Worm (Caenorhabditis elegans) whole organism, dauer: Measurements from ENCODE around the gene col-145.

ENCODE experiments used
- unc-62 ChIP-seq: sonication (generic microtip); optimal IDR thresholded peaks from 2 replicates; lab custom pipeline; 2017; ENCODE audit warnings: missing biosample characterization, missing genetic modification reagents, missing genetic modification characterization

The col-145 gene

DNA sequence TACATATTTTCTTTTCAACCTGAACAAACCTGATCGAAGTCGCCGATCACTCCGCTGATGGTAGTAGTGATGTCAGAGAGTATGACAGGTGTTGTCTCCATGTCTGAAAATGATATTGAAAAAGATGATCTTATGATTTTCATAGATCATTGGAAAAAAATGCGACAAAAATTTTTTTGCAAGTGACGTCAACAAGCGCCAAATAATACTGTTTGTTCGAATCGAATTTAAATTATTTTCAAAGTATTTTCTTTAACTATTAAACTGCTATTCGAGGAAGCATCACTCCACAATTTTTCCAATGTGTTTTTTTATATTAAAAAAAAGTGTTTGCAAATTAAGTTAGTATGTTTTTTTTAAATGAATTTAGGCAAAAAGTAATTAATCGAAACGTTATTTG, 25.2 kb downstream of the col-145 start, which contains the start of gene pitr-2:
TSS of gene pitr-2 (minus strand) at position 101 of the 400 bp plus-strand sequence.
- no peak for TF ChIP-seq unc-62 (GFP tag; lab: Kevin White, UChicago)

ce11 chrV:9133950-9134349, 28.9 kb downstream of the col-145 start, which contains the start of gene B0222.1:
Gene B0222.1 (plus strand): TSS chrV:9134255.
- TF ChIP-seq unc-62 (GFP tag; lab: Kevin White, UChicago) = no peak

ce11 chrV:9132043-9132442, 30.8 kb downstream of the col-145 start, which contains the start of gene F21C10.1:
Gene F21C10.1 (plus strand): TSS chrV:9132343.
- no peak for TF ChIP-seq unc-62 (GFP tag; lab: Kevin White, UChicago)

- no peak for TF ChIP-seq unc-62 (GFP tag; lab: Kevin White, UChicago)
These were observed 32.0 kb downstream of the col-145 start, which contains the start of gene F21C10.19 for ce11 chrV:9130766-9131165. Gene F21C10.19 (plus strand): TSS chrV:9131066.

- TF ChIP-seq unc-62 (GFP tag; lab: Kevin White, UChicago) = no peak
These were observed 34.2 kb downstream of the col-145 start for ce11 chrV:9128562-9128961.

DNA sequence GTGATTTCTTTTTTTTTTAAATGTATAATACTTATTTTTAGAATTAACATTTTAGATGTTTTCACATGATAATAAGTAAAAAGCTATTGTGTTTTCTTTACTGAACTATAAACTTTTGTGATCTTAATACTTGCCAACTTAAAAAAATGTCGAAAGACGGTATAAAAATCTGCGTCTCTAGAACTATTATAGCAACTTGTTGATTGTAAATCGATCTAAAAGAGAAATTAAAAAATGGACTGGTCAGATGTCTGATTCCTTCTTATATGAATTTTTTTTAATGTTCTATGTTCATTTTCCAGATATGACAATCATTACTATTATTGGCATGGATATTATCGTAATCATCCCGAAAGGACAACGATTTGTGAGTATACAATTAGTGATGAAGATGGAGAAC, 35.0 kb downstream of the col-145 start, which contains the start of gene F21C10.3:
TSS of gene F21C10.3 (plus strand) at position 301 of the 400 bp plus-strand sequence.
- no peak for TF ChIP-seq unc-62 (GFP tag; lab: Kevin White, UChicago)

ce11 chrV:9126316-9126715, 36.5 kb downstream of the col-145 start, which contains the start of gene F21C10.4:
Gene F21C10.4 (plus strand): TSS chrV:9126616.
- TF ChIP-seq unc-62 (GFP tag; lab: Kevin White, UChicago) = no peak

DNA sequence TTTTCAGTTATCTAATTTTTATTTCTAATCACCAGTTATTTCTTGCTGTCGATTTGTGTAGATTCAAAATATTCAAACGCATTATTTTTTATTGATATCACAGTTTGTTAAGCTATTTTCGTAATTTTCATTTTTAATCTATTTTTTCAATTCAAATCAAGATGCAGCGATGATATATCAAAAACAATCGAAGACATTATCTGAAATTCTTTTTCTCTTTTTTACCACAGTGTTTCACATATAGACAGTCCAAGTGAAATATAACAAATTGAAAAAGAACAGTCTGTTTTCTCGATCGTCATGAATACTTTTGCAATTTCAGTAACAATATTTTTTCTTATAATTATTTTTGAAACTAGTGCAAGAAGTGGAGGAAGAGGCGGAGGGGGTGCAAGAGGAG, 37.5 kb downstream of the col-145 start, which contains the start of gene F21C10.5:
TSS of gene F21C10.5 (plus strand) at position 301 of the 400 bp plus-strand sequence.
- TF ChIP-seq unc-62 (GFP tag; lab: Kevin White, UChicago) = no peak

ce11 chrV:9124180-9124579, 38.6 kb downstream of the col-145 start, which contains the start of gene F21C10.6:
Gene F21C10.6 (plus strand): TSS chrV:9124480.
- no peak for TF ChIP-seq unc-62 (GFP tag; lab: Kevin White, UChicago)

DNA sequence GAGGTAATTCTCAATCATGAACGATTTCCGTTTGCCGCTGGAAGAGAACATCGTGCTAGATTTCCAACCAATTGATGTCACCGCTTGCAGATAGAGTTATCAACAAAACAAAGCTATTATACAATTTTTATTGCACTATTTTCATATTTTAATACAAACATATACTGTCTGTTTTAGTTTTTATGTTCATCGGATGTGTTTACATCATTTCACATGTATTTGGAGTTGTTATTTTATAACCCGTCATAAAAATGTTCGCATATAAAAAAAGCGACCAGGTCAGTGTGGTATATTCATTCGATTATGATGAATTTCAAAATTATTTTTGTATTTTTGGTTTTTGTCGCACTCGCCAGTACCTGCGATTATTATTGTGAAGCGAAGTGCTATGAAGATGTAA, 39.6 kb downstream of the col-145 start, which contains the start of gene F21C10.11:
TSS of gene F21C10.11 (plus strand) at position 301 of the 400 bp plus-strand sequence.
- TF ChIP-seq unc-62 (GFP tag; lab: Kevin White, UChicago) = no peak

ce11 chrV:9122004-9122403, 40.8 kb downstream of the col-145 start, which contains the start of gene F21C10.13:
Gene F21C10.13 (plus strand): TSS chrV:9122304.
- no peak for TF ChIP-seq unc-62 (GFP tag; lab: Kevin White, UChicago)

DNA sequence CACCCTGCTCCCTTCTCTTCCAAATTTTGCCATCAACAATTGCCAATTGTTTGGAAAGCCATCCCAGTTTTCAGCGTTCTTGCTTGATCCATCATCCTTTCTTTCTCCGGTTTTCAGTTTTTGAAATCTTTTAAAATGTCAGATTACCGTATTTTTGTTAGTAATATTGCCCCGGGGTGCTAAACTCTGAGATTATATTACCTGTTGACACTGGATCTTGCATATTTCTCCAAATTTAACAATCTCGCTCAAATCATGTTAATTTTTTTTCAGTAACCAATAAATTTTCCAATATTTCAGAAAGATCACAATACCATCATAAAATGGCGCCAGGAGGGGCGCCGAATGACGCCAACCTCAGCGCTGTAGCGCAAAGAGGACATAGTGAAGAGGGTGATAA, 50.3 kb downstream of the col-145 start, which contains the start of gene F21C10.7:
TSS of gene F21C10.7 (plus strand) at position 301 of the 400 bp plus-strand sequence.
- TF ChIP-seq unc-62 (GFP tag; lab: Kevin White, UChicago) = no peak
